Worm (Caenorhabditis elegans) whole organism, L1 larva: ENCODE results near the gene srx-87.

Source experiments
- C04F5.9 ChIP-seq: sonication (generic microtip); optimal IDR thresholded peaks from 2 replicates; lab custom pipeline; 2016; ENCODE audit warnings: missing genetic modification characterization, missing compliant biosample characterization
- C16A3.4 ChIP-seq: fragments of 150-350 bp; optimal IDR thresholded peaks from 2 replicates; lab custom pipeline; 2014; ENCODE audit warnings: missing biosample characterization, missing genetic modification characterization
- ama-1 ChIP-seq: fragments of 150-350 bp; optimal IDR thresholded peaks from 2 replicates; lab custom pipeline; 2014
- blmp-1 ChIP-seq: fragments of 150-350 bp; optimal IDR thresholded peaks from 2 replicates; lab custom pipeline; 2014; ENCODE audit warnings: missing biosample characterization, missing genetic modification characterization
- ceh-8 ChIP-seq: fragments of 200-800 bp; sonication (Bioruptor generic); optimal IDR thresholded peaks from 2 replicates; lab custom pipeline; 2018; ENCODE audit warnings: mild to moderate bottlenecking, missing genetic modification characterization, moderate library complexity, missing compliant biosample characterization
- ceh-82 ChIP-seq, 3 experiments: fragments of 150-350 bp in 1 of 3; sonication (generic microtip) in 2 of 3; optimal IDR thresholded peaks; 2 replicates each; lab custom pipeline; 2014 to 2017; ENCODE audit warnings: missing biosample characterization in 3 of 3, missing genetic modification characterization in 3 of 3
- ceh-88 ChIP-seq: fragments of 200-800 bp; sonication (Bioruptor generic); IDR thresholded peaks from 2 replicates; pipeline ENCODE4 v1.3.6; 2022; ENCODE audit warnings: missing genetic modification characterization, missing compliant biosample characterization
- dsc-1 ChIP-seq: sonication (generic microtip); optimal IDR thresholded peaks from 2 replicates; lab custom pipeline; 2016; ENCODE audit warnings: mild to moderate bottlenecking, missing genetic modification characterization, missing compliant biosample characterization
- egl-13 ChIP-seq: sonication (generic microtip); optimal IDR thresholded peaks from 2 replicates; lab custom pipeline; 2016; ENCODE audit warnings: missing genotype, missing genetic modification reagents, missing genetic modification characterization, missing compliant biosample characterization
- egl-27 ChIP-seq, 2 experiments: fragments of 150-350 bp in 1 of 2; sonication (generic microtip); optimal IDR thresholded peaks; 3 replicates each; lab custom pipeline; 2017 to 2018; ENCODE audit warnings: missing biosample characterization in 2 of 2, missing genetic modification characterization in 2 of 2, missing genetic modification reagents in 2 of 2
- elt-2 ChIP-seq: sonication (generic microtip); optimal IDR thresholded peaks from 2 replicates; lab custom pipeline; 2016; ENCODE audit warnings: missing genetic modification characterization, mild to moderate bottlenecking, inconsistent platforms, missing compliant biosample characterization, missing genetic modification reagents
- ets-5 ChIP-seq: fragments of 200-800 bp; sonication (Bioruptor generic); IDR thresholded peaks from 2 replicates; pipeline ENCODE4 v1.3.6; 2022; ENCODE audit warnings: missing genetic modification characterization, missing compliant biosample characterization
- fkh-4 ChIP-seq: sonication (generic microtip); optimal IDR thresholded peaks from 2 replicates; lab custom pipeline; 2016; ENCODE audit warnings: missing compliant biosample characterization, missing genetic modification characterization, borderline replicate concordance
- fos-1 ChIP-seq: fragments of 150-350 bp; optimal IDR thresholded peaks from 2 replicates; lab custom pipeline; 2014; ENCODE audit warnings: missing biosample characterization, missing genetic modification characterization
- grh-1 ChIP-seq: fragments of 200-800 bp; sonication (Bioruptor generic); IDR thresholded peaks from 2 replicates; pipeline ENCODE4 v1.3.6; 2022; ENCODE audit warnings: missing genetic modification reagents, missing genetic modification characterization, missing compliant biosample characterization
- hlh-4 ChIP-seq: sonication (generic microtip); optimal IDR thresholded peaks from 2 replicates; lab custom pipeline; 2016; ENCODE audit warnings: mild to moderate bottlenecking, missing genetic modification characterization, missing compliant biosample characterization
- hpl-2 ChIP-seq: fragments of 150-350 bp; optimal IDR thresholded peaks from 2 replicates; lab custom pipeline; 2014; ENCODE audit warnings: missing biosample characterization, missing genetic modification reagents, missing genetic modification characterization
- irx-1 ChIP-seq: sonication (generic microtip); optimal IDR thresholded peaks from 2 replicates; lab custom pipeline; 2016; ENCODE audit warnings: missing genetic modification characterization, missing compliant biosample characterization
- jun-1 ChIP-seq: fragments of 150-350 bp; optimal IDR thresholded peaks from 2 replicates; lab custom pipeline; 2014; ENCODE audit warnings: missing biosample characterization, missing genetic modification reagents, missing genetic modification characterization
- lin-13 ChIP-seq: fragments of 150-350 bp; optimal IDR thresholded peaks from 2 replicates; lab custom pipeline; 2014; ENCODE audit warnings: missing biosample characterization, missing genetic modification reagents, missing genetic modification characterization
- lin-14 ChIP-seq: fragments of 200-800 bp; sonication (Bioruptor generic); optimal IDR thresholded peaks from 2 replicates; lab custom pipeline; 2018; ENCODE audit warnings: mild to moderate bottlenecking, missing genetic modification characterization, moderate library complexity, missing compliant biosample characterization
- lin-39 ChIP-seq: fragments of 150-350 bp; optimal IDR thresholded peaks from 2 replicates; lab custom pipeline; 2014; ENCODE audit warnings: missing biosample characterization, missing genetic modification reagents, missing genetic modification characterization
- lir-3 ChIP-seq: sonication (generic microtip); optimal IDR thresholded peaks from 2 replicates; lab custom pipeline; 2016; ENCODE audit warnings: mild to moderate bottlenecking, missing genetic modification characterization, moderate library complexity, missing compliant biosample characterization; ENCODE audit not compliant: poor library complexity
- lsy-2 ChIP-seq, 2 experiments: fragments of 150-350 bp; optimal IDR thresholded peaks; 2 replicates each; lab custom pipeline; 2014; ENCODE audit warnings: missing biosample characterization in 2 of 2, missing genetic modification characterization in 2 of 2
- mab-9 ChIP-seq: fragments of 200-800 bp; sonication (Bioruptor generic); IDR thresholded peaks from 2 replicates; pipeline ENCODE4 v1.3.6; 2022; ENCODE audit warnings: missing genetic modification reagents, missing genetic modification characterization, missing compliant biosample characterization
- mdl-1 ChIP-seq, 2 experiments: fragments of 150-350 bp; optimal IDR thresholded peaks; 2 replicates each; lab custom pipeline; 2014 to 2017; ENCODE audit warnings: missing biosample characterization in 2 of 2, missing genetic modification characterization in 2 of 2, inconsistent platforms in 1 of 2
- mef-2 ChIP-seq: fragments of 150-350 bp; optimal IDR thresholded peaks from 2 replicates; lab custom pipeline; 2014; ENCODE audit warnings: missing biosample characterization, missing genetic modification characterization
- mep-1 ChIP-seq: fragments of 150-350 bp; optimal IDR thresholded peaks from 2 replicates; lab custom pipeline; 2014; ENCODE audit warnings: missing biosample characterization, missing genetic modification characterization
- nhr-20 ChIP-seq: sonication (generic microtip); optimal IDR thresholded peaks from 2 replicates; lab custom pipeline; 2016; ENCODE audit warnings: mild to moderate bottlenecking, missing genetic modification characterization, missing compliant biosample characterization
- nhr-28 ChIP-seq: fragments of 150-350 bp; optimal IDR thresholded peaks from 2 replicates; lab custom pipeline; 2014; ENCODE audit warnings: missing biosample characterization, missing genetic modification characterization
- nhr-47 ChIP-seq: sonication (generic microtip); optimal IDR thresholded peaks from 2 replicates; lab custom pipeline; 2016; ENCODE audit warnings: mild to moderate bottlenecking, missing genetic modification characterization, moderate library complexity, missing compliant biosample characterization
- nhr-71 ChIP-seq: sonication (generic microtip); optimal IDR thresholded peaks from 2 replicates; lab custom pipeline; 2016; ENCODE audit warnings: mild to moderate bottlenecking, missing genetic modification characterization, moderate library complexity, missing compliant biosample characterization
- nhr-76 ChIP-seq: sonication (generic microtip); optimal IDR thresholded peaks from 2 replicates; lab custom pipeline; 2017; ENCODE audit warnings: missing biosample characterization, missing genetic modification characterization
- nhr-77 ChIP-seq: fragments of 150-350 bp; optimal IDR thresholded peaks from 2 replicates; lab custom pipeline; 2014; ENCODE audit warnings: missing biosample characterization, missing genetic modification characterization
- nhr-90 ChIP-seq: sonication (generic microtip); optimal IDR thresholded peaks from 2 replicates; lab custom pipeline; 2016; ENCODE audit warnings: mild to moderate bottlenecking, missing genetic modification characterization, missing compliant biosample characterization; ENCODE audit not compliant: poor library complexity
- pag-3 ChIP-seq: sonication (generic microtip); optimal IDR thresholded peaks from 2 replicates; lab custom pipeline; 2017; ENCODE audit warnings: missing genetic modification characterization, mild to moderate bottlenecking, missing compliant biosample characterization, antibody characterized with exemption, borderline replicate concordance; ENCODE audit not compliant: insufficient read depth
- pqm-1 ChIP-seq: sonication (generic microtip); optimal IDR thresholded peaks from 3 replicates; lab custom pipeline; 2017; ENCODE audit warnings: missing biosample characterization, missing genetic modification characterization
- skn-1 ChIP-seq: fragments of 150-350 bp; optimal IDR thresholded peaks from 2 replicates; lab custom pipeline; 2014; ENCODE audit warnings: missing biosample characterization, missing genetic modification characterization
- snpc-4 ChIP-seq: fragments of 150-350 bp; optimal IDR thresholded peaks from 2 replicates; lab custom pipeline; 2014; ENCODE audit warnings: missing biosample characterization, missing genetic modification characterization
- sptf-1 ChIP-seq: fragments of 150-350 bp; optimal IDR thresholded peaks from 2 replicates; lab custom pipeline; 2014; ENCODE audit warnings: missing biosample characterization, missing genetic modification characterization
- sup-37 ChIP-seq: fragments of 200-800 bp; sonication (Bioruptor generic); optimal IDR thresholded peaks from 2 replicates; lab custom pipeline; 2018; ENCODE audit warnings: mild to moderate bottlenecking, missing genetic modification characterization, missing compliant biosample characterization
- swsn-7 ChIP-seq: sonication (generic microtip); optimal IDR thresholded peaks from 2 replicates; lab custom pipeline; 2016; ENCODE audit warnings: missing genetic modification characterization, missing compliant biosample characterization
- unc-130 ChIP-seq: fragments of 150-350 bp; optimal IDR thresholded peaks from 2 replicates; lab custom pipeline; 2017; ENCODE audit warnings: missing biosample characterization, missing genetic modification characterization, inconsistent platforms
- unc-98 ChIP-seq: fragments of 200-800 bp; sonication (Bioruptor generic); IDR thresholded peaks from 2 replicates; pipeline ENCODE4 v1.3.6; 2022; ENCODE audit warnings: missing genetic modification characterization, missing compliant biosample characterization
- vab-15 ChIP-seq: sonication (generic microtip); optimal IDR thresholded peaks from 2 replicates; lab custom pipeline; 2017; ENCODE audit warnings: missing genotype, mild to moderate bottlenecking, missing genetic modification characterization, missing compliant biosample characterization
- xbp-1 ChIP-seq: sonication (generic microtip); optimal IDR thresholded peaks from 2 replicates; lab custom pipeline; 2016; ENCODE audit warnings: missing genetic modification characterization, missing compliant biosample characterization
- zag-1 ChIP-seq: fragments of 150-350 bp; optimal IDR thresholded peaks from 2 replicates; lab custom pipeline; 2014; ENCODE audit warnings: missing biosample characterization, missing genetic modification characterization
- zip-4 ChIP-seq: fragments of 200-800 bp; sonication (Bioruptor generic); optimal IDR thresholded peaks from 2 replicates; lab custom pipeline; 2018; ENCODE audit warnings: mild to moderate bottlenecking, missing genetic modification characterization, moderate library complexity, missing compliant biosample characterization
- ztf-11 ChIP-seq, 2 experiments: sonication (generic microtip); optimal IDR thresholded peaks; 2 replicates each; lab custom pipeline; 2016 to 2017; ENCODE audit warnings: missing genetic modification characterization in 2 of 2, missing biosample characterization in 1 of 2, missing compliant biosample characterization in 1 of 2

The srx-87 gene

DNA sequence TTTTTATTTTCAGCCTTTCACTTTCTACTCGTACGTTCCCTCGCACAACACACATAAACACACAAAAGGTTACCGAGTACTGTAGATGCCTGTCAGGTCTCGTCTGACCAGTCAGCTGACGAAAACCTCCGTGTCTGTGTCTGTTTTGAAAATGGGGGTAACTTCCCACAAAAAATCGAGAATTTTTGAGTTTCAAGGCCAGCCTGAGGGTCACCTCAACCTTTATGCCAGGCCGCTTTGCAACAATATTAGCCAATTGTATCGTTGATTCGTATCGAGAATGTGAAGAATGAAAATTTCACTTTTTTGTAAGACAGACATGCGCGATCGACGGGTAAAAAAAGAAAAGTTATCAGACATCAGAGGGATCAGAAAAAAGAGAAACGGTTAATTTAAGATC is 33.6 kb upstream of the srx-87 start (continued):
- no peak for TF ChIP-seq zip-4
- TF ChIP-seq blmp-1 (tag; lab: Kevin White, UChicago), result peak; percentile 99
- no peak for TF ChIP-seq ets-5 (GFP tag; lab: Robert Waterston, UW)
- no peak for TF ChIP-seq pqm-1 (tag; lab: Kevin White, UChicago)
- TF ChIP-seq ceh-8 (GFP tag; lab: Kevin White, UChicago), result no peak
- no peak for TF ChIP-seq nhr-76
- no peak for TF ChIP-seq nhr-28 (tag; lab: Kevin White, UChicago)
- TF ChIP-seq unc-98 (GFP tag; lab: Robert Waterston, UW), result no peak

ce11 chrV:11531831-11532534 is 32.7 kb upstream of the srx-87 start:
- peak; percentile 76 for TF ChIP-seq nhr-47 (tag; lab: Kevin White, UChicago)
- peak; percentile 81 for TF ChIP-seq swsn-7
- peak; percentile 51 for TF ChIP-seq sup-37
- TF ChIP-seq mab-9, result no peak
- TF ChIP-seq ceh-82 (tag; optimal IDR thresholded peaks at IDR 0.05; lab: Kevin White, UChicago), result peak in 1 of 3 experiments; percentile 50
- TF ChIP-seq lin-14 (GFP tag; lab: Kevin White, UChicago), result peak; percentile 97
- peak; percentile 58 for TF ChIP-seq jun-1 (tag; lab: Kevin White, UChicago)
- peak; percentile 36 for TF ChIP-seq snpc-4 (tag; lab: Kevin White, UChicago)
- TF ChIP-seq egl-13 (tag; lab: Kevin White, UChicago), result no peak
- TF ChIP-seq irx-1 (tag; lab: Kevin White, UChicago), result peak; percentile 54
- TF ChIP-seq ceh-8 (GFP tag; lab: Kevin White, UChicago), result no peak
- TF ChIP-seq hlh-4, result no peak
- TF ChIP-seq pag-3, result peak; percentile 38
- TF ChIP-seq lin-13 (GFP tag; lab: Kevin White, UChicago), result peak; percentile 75
- 0 out of 2 replicates have a peak, but pooled peaks have one; percentile 23 for TF ChIP-seq ceh-88
- peak; percentile 74 for TF ChIP-seq mep-1 (tag; lab: Kevin White, UChicago)
- TF ChIP-seq nhr-77 (tag; lab: Kevin White, UChicago), result peak; percentile 79
- TF ChIP-seq C16A3.4 (tag; lab: Kevin White, UChicago), result peak; percentile 83
- peak; percentile 30 for TF ChIP-seq pqm-1 (tag; lab: Kevin White, UChicago)
- TF ChIP-seq egl-27 (tag; optimal IDR thresholded peaks at IDR 0.05; lab: Kevin White, UChicago), result peak; percentile 80 to 84
- TF ChIP-seq nhr-76, result no peak
- TF ChIP-seq fkh-4 (tag; lab: Kevin White, UChicago), result peak; percentile 72
- TF ChIP-seq sptf-1, result no peak
- TF ChIP-seq dsc-1 (tag; lab: Kevin White, UChicago), result peak; percentile 97
- TF ChIP-seq lin-39 (tag; lab: Kevin White, UChicago), result peak; percentile 44
- TF ChIP-seq grh-1, result peak; percentile 77
- TF ChIP-seq lir-3 (tag; lab: Kevin White, UChicago), result peak; percentile 29
- peak; percentile 67 to 92 for TF ChIP-seq lsy-2 (tag; optimal IDR thresholded peaks at IDR 0.05; lab: Kevin White, UChicago)
- TF ChIP-seq nhr-20 (tag; lab: Kevin White, UChicago), result peak; percentile 97
- peak; percentile 24 for TF ChIP-seq mef-2 (tag; lab: Kevin White, UChicago)
- peak in 1 of 2 experiments; percentile 13 for TF ChIP-seq ztf-11 (tag; optimal IDR thresholded peaks at IDR 0.05; lab: Kevin White, UChicago)
- peak; percentile 74 for TF ChIP-seq elt-2 (tag; lab: Kevin White, UChicago)
- TF ChIP-seq fos-1, result peak; percentile 82
- TF ChIP-seq skn-1, result peak; percentile 62
- TF ChIP-seq ets-5 (GFP tag; lab: Robert Waterston, UW), result no peak
- TF ChIP-seq unc-130, result peak; percentile 89
- TF ChIP-seq zag-1 (tag; lab: Kevin White, UChicago), result no peak
- peak; percentile 88 for TF ChIP-seq nhr-90 (tag; lab: Kevin White, UChicago)
- peak; percentile 66 for TF ChIP-seq xbp-1
- peak; percentile 52 for TF ChIP-seq vab-15 (tag; lab: Kevin White, UChicago)
- TF ChIP-seq nhr-71, result peak; percentile 97
- TF ChIP-seq hpl-2 (GFP tag; lab: Kevin White, UChicago), result peak; percentile 20
- TF ChIP-seq C04F5.9 (tag; lab: Kevin White, UChicago), result peak; percentile 2
- TF ChIP-seq mdl-1 (tag; optimal IDR thresholded peaks at IDR 0.05; lab: Kevin White, UChicago), result peak; percentile 53 to 96
- no peak for TF ChIP-seq ama-1
